Worm (Caenorhabditis elegans): ENCODE results near the gene flp-6.

Gene flp-6

DNA sequence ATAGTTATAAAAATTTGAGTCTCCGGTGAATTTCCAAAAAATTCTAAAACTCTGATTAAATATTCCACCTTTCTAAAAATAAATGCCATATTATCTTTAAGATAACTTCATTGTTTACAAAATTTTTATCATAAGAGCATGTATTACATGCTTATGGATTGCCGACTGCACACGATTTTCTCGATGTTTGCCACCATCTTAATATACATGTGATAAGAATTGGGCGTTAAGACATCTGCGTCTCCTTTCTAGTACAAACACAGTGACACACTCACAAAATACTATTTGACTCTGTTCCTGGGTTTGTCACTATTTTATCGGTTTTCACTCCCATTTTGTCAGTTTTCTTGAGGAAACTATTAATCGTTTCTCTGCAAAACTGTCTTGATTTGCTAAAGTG is 28.7 kb upstream of the flp-6 start (continued):
- TF ChIP-seq hlh-30 (tag; optimal IDR thresholded peaks at IDR 0.05; ENCODE audit: insufficient read depth) (peak; percentile 72), zfp-2 (tag; optimal IDR thresholded peaks at IDR 0.05) (no peak), zip-2 (tag; optimal IDR thresholded peaks at IDR 0.05) (no peak), nhr-10 (tag; optimal IDR thresholded peaks at IDR 0.05) (peak; percentile 50), madf-9 (GFP tag; conservative IDR thresholded peaks at IDR 0.05) (no peak), pha-4 (GFP tag; IDR thresholded peaks at IDR 0.05) (no peak), pha-4 (tag; optimal IDR thresholded peaks at IDR 0.05) (no peak), nhr-48 (tag; optimal IDR thresholded peaks at IDR 0.05) (no peak), lin-1 (GFP tag; IDR thresholded peaks at IDR 0.05) (no peak), lin-29 (GFP tag; IDR thresholded peaks at IDR 0.05) (no peak), aha-1 (tag) (no peak), snpc-4 (tag; optimal IDR thresholded peaks at IDR 0.05) (no peak), nhr-42 (GFP tag; IDR thresholded peaks at IDR 0.05) (no peak), unc-62 (GFP tag; optimal IDR thresholded peaks at IDR 0.05 in 1 of 2) (no peak), unc-62 (tag; optimal IDR thresholded peaks at IDR 0.05) (no peak), mxl-2 (GFP tag; conservative IDR thresholded peaks at IDR 0.05) (no peak), mxl-3 (GFP tag; optimal IDR thresholded peaks at IDR 0.05) (peak; percentile 54), madf-5 (GFP tag; IDR thresholded peaks at IDR 0.05) (no peak), duxl-1 (tag; optimal IDR thresholded peaks at IDR 0.05; ENCODE audit: poor library complexity) (no peak), lin-15B (tag; optimal IDR thresholded peaks at IDR 0.05) (no peak), nhr-76 (tag; optimal IDR thresholded peaks at IDR 0.05) (no peak)

- TF ChIP-seq aha-1 (tag) (peak; percentile 48), ZK546.5 (tag; optimal IDR thresholded peaks at IDR 0.05) (no peak), unc-62 (GFP tag; optimal IDR thresholded peaks at IDR 0.05 in 1 of 2) (peak in 1 of 2 experiments; percentile 57), unc-62 (tag; optimal IDR thresholded peaks at IDR 0.05) (no peak)
Observed at ce11 chrV:9443748-9444147, 28.0 kb upstream of the flp-6 start, which contains the start of gene wdr-62. wdr-62 (plus strand) TSS chrV:9444048.

DNA sequence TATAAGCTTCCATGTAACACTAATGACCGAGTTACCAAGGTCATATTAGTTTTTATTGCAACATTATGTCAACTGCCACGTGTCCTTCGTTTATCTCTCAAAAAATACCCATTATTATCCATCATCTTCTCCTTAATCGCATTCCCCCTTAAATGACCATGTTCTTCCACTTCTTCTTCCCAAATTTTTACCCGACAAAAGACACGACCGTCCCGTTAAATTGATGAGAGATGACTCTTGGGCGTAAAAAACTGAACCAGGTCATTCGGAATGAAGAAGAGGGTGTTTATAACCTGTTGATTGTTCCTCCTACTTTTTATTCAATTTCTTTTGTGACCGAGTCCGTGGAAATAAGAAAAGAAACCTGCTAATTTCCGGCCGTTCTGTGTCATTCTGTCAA is 27.2 kb upstream of the flp-6 start:
- TF ChIP-seq nhr-41 (GFP tag; IDR thresholded peaks at IDR 0.05): no peak
- no peak for TF ChIP-seq nhr-76 (tag; optimal IDR thresholded peaks at IDR 0.05)
- no peak for TF ChIP-seq hmg-1.1 (GFP tag; IDR thresholded peaks at IDR 0.05)
- no peak for TF ChIP-seq daf-12 (tag; optimal IDR thresholded peaks at IDR 0.05)
- no peak for TF ChIP-seq snpc-1.2 (GFP tag; IDR thresholded peaks at IDR 0.05)
- no peak for TF ChIP-seq arid-1 (GFP tag; conservative IDR thresholded peaks at IDR 0.05)
- no peak for TF ChIP-seq F26F4.8 (GFP tag; conservative IDR thresholded peaks at IDR 0.05)
- no peak for TF ChIP-seq dmd-6 (GFP tag; IDR thresholded peaks at IDR 0.05)
- no peak for TF ChIP-seq duxl-1 (tag; optimal IDR thresholded peaks at IDR 0.05; ENCODE audit: poor library complexity)
- TF ChIP-seq zip-2 (tag; optimal IDR thresholded peaks at IDR 0.05): no peak
- no peak for TF ChIP-seq madf-5 (GFP tag; IDR thresholded peaks at IDR 0.05)
- no peak for TF ChIP-seq mxl-3 (GFP tag; optimal IDR thresholded peaks at IDR 0.05)
- TF ChIP-seq php-3 (GFP tag; IDR thresholded peaks at IDR 0.05): no peak
- TF ChIP-seq madf-9 (GFP tag; conservative IDR thresholded peaks at IDR 0.05): no peak
- TF ChIP-seq lin-13 (GFP tag; optimal IDR thresholded peaks at IDR 0.05): no peak
- TF ChIP-seq ceh-82 (tag; optimal IDR thresholded peaks at IDR 0.05): no peak
- TF ChIP-seq F37D6.2 (tag; optimal IDR thresholded peaks at IDR 0.05): no peak

DNA sequence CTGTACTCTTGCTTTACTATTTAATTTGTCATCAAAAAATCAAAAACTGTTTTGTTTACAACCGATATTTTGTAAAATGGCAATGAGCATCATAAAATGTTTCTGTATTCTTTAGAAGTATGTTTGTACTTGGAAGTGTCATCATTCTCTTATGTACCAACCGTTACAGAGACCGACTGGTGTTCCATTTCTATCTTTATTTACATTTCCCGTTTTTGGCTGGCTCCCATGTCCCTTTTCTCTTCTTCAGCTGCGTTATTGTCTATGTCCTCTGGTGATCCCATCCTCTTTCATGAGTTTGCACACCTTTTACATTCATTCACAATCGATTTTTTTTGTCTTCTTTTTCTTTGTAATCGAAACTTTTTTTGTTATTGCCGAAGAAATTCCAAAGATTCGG is 20.3 kb upstream of the flp-6 start:
- TF ChIP-seq pha-4 (GFP tag; IDR thresholded peaks at IDR 0.05) (no peak), pha-4 (tag; optimal IDR thresholded peaks at IDR 0.05) (peak; percentile 94), nhr-6 (tag; optimal IDR thresholded peaks at IDR 0.05) (peak; percentile 22), egl-27 (tag; optimal IDR thresholded peaks at IDR 0.05) (no peak)

ce11 chrV:9453333-9453732 is 18.4 kb upstream of the flp-6 start:
- TF ChIP-seq aha-1 (tag) (peak; percentile 93), nhr-10 (tag; optimal IDR thresholded peaks at IDR 0.05) (no peak)
